Worm (Caenorhabditis elegans) whole organism, L4/young adult: ENCODE data around the gene F02E11.7.

Experiments
- W03F9.2 ChIP-seq: fragments of 150-350 bp; optimal IDR thresholded peaks from 2 replicates; lab custom pipeline; 2014; ENCODE audit warnings: missing biosample characterization, missing genetic modification characterization
- dao-5 ChIP-seq: sonication (generic microtip); optimal IDR thresholded peaks from 2 replicates; lab custom pipeline; 2016; ENCODE audit warnings: missing genotype, missing genetic modification characterization, moderate library complexity, missing compliant biosample characterization
- him-1 ChIP-seq: sonication (generic microtip); optimal IDR thresholded peaks from 2 replicates; lab custom pipeline; 2016; ENCODE audit warnings: missing genotype, missing genetic modification reagents, missing genetic modification characterization, missing compliant biosample characterization

Gene F02E11.7

DNA sequence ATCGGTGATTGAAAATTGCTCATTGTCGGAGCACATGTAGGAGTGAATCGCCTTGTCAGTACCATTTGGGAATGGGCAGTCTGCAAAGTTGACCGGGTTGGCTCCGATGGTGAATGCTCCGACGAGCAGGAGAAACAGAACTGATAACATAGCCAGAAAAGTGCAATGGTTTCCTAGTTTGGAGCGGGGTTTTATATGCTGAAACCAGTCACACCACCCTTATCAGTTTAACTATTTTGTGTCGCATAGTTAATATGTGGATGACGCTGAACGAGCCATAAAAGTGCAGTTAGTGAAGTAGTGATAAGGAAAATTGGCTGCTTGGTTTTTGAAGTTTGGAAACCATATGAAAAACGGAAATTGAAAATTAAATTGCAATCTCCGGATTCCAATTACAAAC, 21.6 kb upstream of the F02E11.7 start, which contains the start of gene C17F4.7:
Gene C17F4.7, minus strand, starts transcription at position 180 of the 400 bp plus-strand sequence.
- TF ChIP-seq dao-5 (tag; lab: Kevin White, UChicago) (no peak), him-1 (tag; lab: Kevin White, UChicago) (no peak), W03F9.2 (tag; lab: Kevin White, UChicago) (no peak)

DNA sequence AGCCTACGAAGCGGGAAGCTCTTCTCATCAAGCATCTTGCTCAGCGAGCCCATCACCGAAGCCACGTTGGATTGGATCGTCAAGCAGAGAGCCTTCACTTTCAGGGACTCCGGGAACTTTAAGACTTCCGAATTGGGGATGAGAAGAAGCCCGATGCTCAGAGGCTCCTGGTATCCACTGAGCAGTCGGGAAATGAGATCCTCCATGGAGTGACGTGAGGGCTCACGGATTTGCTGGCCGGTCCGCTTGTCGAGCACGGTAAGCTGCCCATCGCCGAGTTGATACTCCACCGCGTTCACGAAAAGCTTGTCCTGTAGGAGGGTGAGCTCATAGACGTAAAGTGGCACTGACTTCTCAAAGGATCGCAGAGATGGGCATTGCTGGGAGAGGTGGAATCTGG, 19.9 kb upstream of the F02E11.7 start:
- TF ChIP-seq W03F9.2 (tag; lab: Kevin White, UChicago) (no peak), dao-5 (tag; lab: Kevin White, UChicago) (no peak), him-1 (tag; lab: Kevin White, UChicago) (no peak)

- no peak for TF ChIP-seq W03F9.2 (tag; lab: Kevin White, UChicago)
- no peak for TF ChIP-seq dao-5 (tag; lab: Kevin White, UChicago)
- TF ChIP-seq him-1 (tag; lab: Kevin White, UChicago) = no peak
These were observed 19.3 kb upstream of the F02E11.7 start, which contains the start of the genes fbxc-50 and C17F4.2 for ce11 chrII:3248043-3248718. Gene fbxc-50, minus strand, starts transcription at chrII:3248123. Gene C17F4.2, plus strand, starts transcription at chrII:3248668.

DNA sequence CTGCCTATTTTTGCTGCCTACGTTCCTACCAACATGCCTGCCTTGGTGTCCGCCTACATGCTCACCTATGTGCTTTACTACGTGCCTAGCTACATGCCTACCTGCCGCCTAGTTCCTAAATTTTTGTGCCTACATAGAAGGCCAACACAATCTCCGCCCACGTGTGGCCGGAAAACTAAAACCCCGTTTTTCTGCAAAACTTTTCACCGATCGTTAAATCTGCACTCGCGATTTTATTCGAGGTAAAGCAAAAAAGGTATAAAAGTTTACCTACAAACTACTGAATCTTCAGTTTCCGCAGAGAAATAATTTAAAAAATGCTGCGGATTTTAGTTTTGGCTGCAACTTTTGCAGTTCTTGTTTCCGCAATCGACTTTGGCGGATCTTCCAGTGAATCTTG, 18.1 kb upstream of the F02E11.7 start, which contains the start of gene clec-124:
Gene clec-124, plus strand, starts transcription at position 301 of the 400 bp plus-strand sequence.
- TF ChIP-seq W03F9.2 (tag; lab: Kevin White, UChicago) (no peak), dao-5 (tag; lab: Kevin White, UChicago) (no peak), him-1 (tag; lab: Kevin White, UChicago) (no peak)

ce11 chrII:3250195-3250594, 17.3 kb upstream of the F02E11.7 start:
- TF ChIP-seq W03F9.2 (tag; lab: Kevin White, UChicago) (no peak), dao-5 (tag; lab: Kevin White, UChicago) (no peak), him-1 (tag; lab: Kevin White, UChicago) (no peak)

DNA sequence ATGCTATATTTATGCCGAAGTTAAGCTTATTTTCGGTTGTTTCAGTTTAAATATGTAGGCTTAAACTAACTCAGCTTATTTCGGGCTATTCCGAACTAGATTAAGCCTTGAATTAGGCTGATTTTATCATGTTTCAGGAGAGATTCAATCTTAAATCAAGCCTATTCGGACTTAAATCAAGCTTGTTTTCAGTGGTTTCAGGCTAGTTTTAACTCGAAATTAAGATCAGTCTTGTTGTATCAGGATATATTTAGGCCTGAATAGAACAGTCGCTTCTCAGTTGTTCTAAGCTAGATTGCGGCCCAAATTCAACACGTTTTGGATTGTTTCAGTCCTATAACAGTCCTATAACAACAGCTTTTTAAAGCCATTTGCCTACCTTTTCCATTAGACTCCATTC, 15.7 kb upstream of the F02E11.7 start:
- no peak for TF ChIP-seq W03F9.2 (tag; lab: Kevin White, UChicago)
- TF ChIP-seq dao-5 (tag; lab: Kevin White, UChicago) = no peak
- no peak for TF ChIP-seq him-1 (tag; lab: Kevin White, UChicago)

DNA sequence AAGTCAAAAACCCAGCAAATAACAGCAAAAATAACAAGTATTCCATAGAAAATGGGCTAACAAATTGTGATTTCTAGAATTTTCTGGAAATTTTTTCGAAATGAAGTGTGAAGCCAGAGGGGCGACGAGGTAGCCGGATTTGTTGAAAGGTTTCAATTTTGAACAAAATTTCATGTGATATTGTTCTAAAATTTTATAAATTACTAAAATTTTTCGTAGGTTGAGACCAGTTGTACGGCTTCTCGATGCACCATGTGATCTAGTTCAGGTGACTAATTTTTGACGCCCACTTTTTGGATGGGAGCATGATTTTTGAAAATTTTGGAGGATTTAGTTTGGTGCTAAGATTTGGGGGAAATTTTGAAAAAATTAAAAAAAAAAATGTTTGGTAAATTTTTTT, 8.2 kb upstream of the F02E11.7 start, which contains the start of gene gcy-19:
Gene gcy-19, minus strand, starts transcription at position 101 of the 400 bp plus-strand sequence.
- no peak for TF ChIP-seq dao-5 (tag; lab: Kevin White, UChicago)
- no peak for TF ChIP-seq him-1 (tag; lab: Kevin White, UChicago)
- TF ChIP-seq W03F9.2 (tag; lab: Kevin White, UChicago) = no peak

DNA sequence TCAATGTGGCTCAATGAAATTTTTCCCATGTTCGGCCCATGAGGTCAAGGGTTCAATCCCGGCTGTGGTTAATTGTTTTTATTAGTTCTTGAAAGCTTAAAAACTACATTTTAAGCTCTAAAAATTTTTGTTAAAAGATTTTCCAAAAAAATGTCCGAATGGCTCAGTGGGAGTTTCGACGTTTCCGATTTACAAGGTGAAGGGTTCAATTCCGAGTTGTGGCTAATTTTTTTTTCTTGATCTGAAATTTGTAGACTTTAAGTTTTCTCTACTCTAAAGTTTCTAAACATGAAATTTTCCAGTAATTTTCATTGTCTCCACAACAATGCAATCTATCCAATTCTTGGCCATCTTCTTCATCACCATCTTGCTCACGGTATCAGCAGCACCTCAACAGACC, 5.0 kb upstream of the F02E11.7 start, which contains the start of gene F02E11.2:
Gene F02E11.2, plus strand, starts transcription at position 301 of the 400 bp plus-strand sequence.
- TF ChIP-seq W03F9.2 (tag; lab: Kevin White, UChicago) (no peak), dao-5 (tag; lab: Kevin White, UChicago) (no peak), him-1 (tag; lab: Kevin White, UChicago) (no peak)

ce11 chrII:3264704-3265103, 2.8 kb upstream of the F02E11.7 start:
- TF ChIP-seq dao-5 (tag; lab: Kevin White, UChicago) (no peak), him-1 (tag; lab: Kevin White, UChicago) (no peak), W03F9.2 (tag; lab: Kevin White, UChicago) (no peak)

- TF ChIP-seq dao-5 (tag; lab: Kevin White, UChicago) (no peak), him-1 (tag; lab: Kevin White, UChicago) (no peak), W03F9.2 (tag; lab: Kevin White, UChicago) (no peak)
These were observed 350 bp downstream of the F02E11.7 start for ce11 chrII:3267815-3268214.

ce11 chrII:3270598-3270997, 3.1 kb downstream of the F02E11.7 start:
- TF ChIP-seq him-1 (tag; lab: Kevin White, UChicago) (no peak), W03F9.2 (tag; lab: Kevin White, UChicago) (no peak), dao-5 (tag; lab: Kevin White, UChicago) (no peak)

DNA sequence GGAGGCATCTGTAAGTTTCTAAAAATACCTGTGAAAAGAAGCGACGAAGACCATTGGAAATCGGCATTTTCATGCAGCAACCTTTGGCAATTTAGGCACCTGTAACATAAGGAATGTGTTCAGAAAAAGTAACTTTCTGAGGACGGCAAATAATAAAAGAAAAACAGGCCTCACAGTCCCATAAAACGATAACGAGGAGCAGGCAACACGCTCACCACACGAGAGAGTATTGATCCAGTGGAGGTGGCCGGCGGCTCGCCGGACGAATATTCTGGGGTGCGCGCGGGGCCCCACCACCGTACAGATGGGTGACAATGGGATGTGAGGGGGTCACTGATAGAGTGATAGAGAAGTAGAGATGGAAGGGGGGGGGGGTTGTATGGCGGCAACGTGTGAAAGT, 7.5 kb downstream of the F02E11.7 start, which contains the start of gene F02E11.3:
Gene F02E11.3, minus strand, starts transcription at position 101 of the 400 bp plus-strand sequence.
- TF ChIP-seq dao-5 (tag; lab: Kevin White, UChicago) (no peak), W03F9.2 (tag; lab: Kevin White, UChicago) (no peak), him-1 (tag; lab: Kevin White, UChicago) (no peak)

DNA sequence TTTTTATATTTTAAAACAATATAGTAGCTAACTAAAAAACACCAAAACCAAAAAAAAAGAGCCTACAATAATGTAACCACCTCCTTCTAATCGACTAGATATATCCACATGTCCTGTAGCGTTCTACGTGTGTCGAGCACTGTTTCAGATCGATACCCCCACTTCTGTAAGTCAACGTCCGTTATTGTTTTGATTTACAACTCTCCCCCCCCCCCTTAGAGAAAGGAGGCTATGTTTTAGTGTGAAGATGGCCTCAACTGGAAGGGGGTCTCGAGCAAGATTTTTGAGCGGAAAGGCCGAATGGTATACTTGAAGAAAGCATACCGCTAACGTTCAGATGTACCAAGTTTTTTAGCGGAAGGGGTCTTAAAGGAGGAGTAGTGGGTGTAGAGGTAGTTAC, 10.2 kb downstream of the F02E11.7 start, which contains the start of gene F02E11.4:
Gene F02E11.4, minus strand, starts transcription at position 101 of the 400 bp plus-strand sequence.
- no peak for TF ChIP-seq W03F9.2 (tag; lab: Kevin White, UChicago)

DNA sequence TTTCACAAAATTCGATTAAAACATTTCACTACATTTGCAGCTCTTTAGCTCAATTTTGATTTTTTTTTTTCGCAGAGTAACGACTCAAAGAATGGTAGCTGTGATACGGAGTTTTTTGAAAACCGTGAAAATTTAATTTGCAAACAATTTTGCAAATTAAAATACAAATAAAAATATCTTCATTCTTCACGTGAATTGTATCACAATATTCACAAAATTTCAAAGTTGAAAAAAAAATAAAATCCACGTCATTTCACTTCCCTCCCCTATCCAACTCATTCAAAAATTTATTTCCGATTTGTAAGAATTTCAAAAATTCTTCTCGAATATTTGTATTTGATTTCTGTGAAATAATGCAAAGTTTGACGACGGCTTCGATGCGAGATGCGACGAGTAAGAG, 11.2 kb downstream of the F02E11.7 start, which contains the start of gene wht-4:
Gene wht-4, plus strand, starts transcription at position 301 of the 400 bp plus-strand sequence.
- TF ChIP-seq W03F9.2 (tag; lab: Kevin White, UChicago) = no peak
- no peak for TF ChIP-seq him-1 (tag; lab: Kevin White, UChicago)
